Worm (Caenorhabditis elegans) whole organism, mixed stage, embryonic: Measurements from ENCODE around the gene Y53C12A.7.

Source experiments
- hlh-1 ChIP-seq: fragments of 150-350 bp; optimal IDR thresholded peaks from 2 replicates; lab custom pipeline; 2014; ENCODE audit warnings: missing biosample characterization, missing genetic modification reagents, missing genetic modification characterization
- mab-5 ChIP-seq: fragments of 150-350 bp; optimal IDR thresholded peaks from 2 replicates; lab custom pipeline; 2014; ENCODE audit warnings: missing biosample characterization, missing genetic modification characterization
- nhr-12 ChIP-seq: fragments of 150-350 bp; optimal IDR thresholded peaks from 2 replicates; lab custom pipeline; 2014; ENCODE audit warnings: missing biosample characterization, missing genetic modification characterization
- nhr-28 ChIP-seq: fragments of 150-350 bp; optimal IDR thresholded peaks from 2 replicates; lab custom pipeline; 2014; ENCODE audit warnings: missing biosample characterization, missing genetic modification characterization
- nhr-76 ChIP-seq: sonication (generic microtip); optimal IDR thresholded peaks from 2 replicates; lab custom pipeline; 2017; ENCODE audit warnings: missing biosample characterization, missing genetic modification characterization
- unc-62 ChIP-seq: fragments of 150-350 bp; optimal IDR thresholded peaks from 2 replicates; lab custom pipeline; 2014; ENCODE audit warnings: missing biosample characterization, missing genetic modification reagents, missing genetic modification characterization

- TF ChIP-seq mab-5 (no peak), unc-62 (GFP tag; lab: Kevin White, UChicago) (no peak), nhr-12 (no peak), nhr-28 (tag; lab: Kevin White, UChicago) (no peak), hlh-1 (no peak), nhr-76 (tag; lab: Kevin White, UChicago) (no peak)
These were observed 41.1 kb downstream of the Y53C12A.7 start for ce11 chrII:9741400-9741799.
